Worm (Caenorhabditis elegans): Measurements from ENCODE around the gene spon-1.

spon-1 gene

ce11 chrII:7122661-7123418 is 6.5 kb downstream of the spon-1 start, which contains the start of gene F10E7.11:
Gene F10E7.11, minus strand, starts transcription at chrII:7122892.
- no peak for TF ChIP-seq W03F9.2 (tag; optimal IDR thresholded peaks at IDR 0.05)
- TF ChIP-seq him-1 (tag; optimal IDR thresholded peaks at IDR 0.05) = no peak
- no peak for TF ChIP-seq dao-5 (tag; optimal IDR thresholded peaks at IDR 0.05)

DNA sequence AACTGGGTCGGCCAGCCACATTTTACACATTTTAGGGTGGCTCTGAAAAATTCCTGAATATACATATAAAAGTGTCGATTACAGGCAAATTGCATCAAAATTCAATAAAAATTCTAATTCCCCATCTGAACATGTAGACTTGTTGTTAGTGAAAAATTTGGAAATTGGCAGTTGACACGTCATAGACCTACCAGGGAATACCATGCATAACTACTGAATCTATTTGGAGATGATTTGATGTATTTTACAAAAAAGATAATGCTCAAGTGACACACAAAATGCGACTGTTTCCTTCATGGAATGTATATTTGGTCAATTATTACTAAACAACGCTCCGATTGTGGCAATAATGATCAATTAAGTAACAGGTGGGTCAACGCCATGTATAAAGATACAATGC is 10.1 kb downstream of the spon-1 start, which contains the start of gene F10E7.1:
Gene F10E7.1, plus strand, starts transcription at position 301 of the 400 bp plus-strand sequence.
- no peak for TF ChIP-seq dao-5 (tag; optimal IDR thresholded peaks at IDR 0.05)
- TF ChIP-seq W03F9.2 (tag; optimal IDR thresholded peaks at IDR 0.05) = no peak
- no peak for TF ChIP-seq him-1 (tag; optimal IDR thresholded peaks at IDR 0.05)

DNA sequence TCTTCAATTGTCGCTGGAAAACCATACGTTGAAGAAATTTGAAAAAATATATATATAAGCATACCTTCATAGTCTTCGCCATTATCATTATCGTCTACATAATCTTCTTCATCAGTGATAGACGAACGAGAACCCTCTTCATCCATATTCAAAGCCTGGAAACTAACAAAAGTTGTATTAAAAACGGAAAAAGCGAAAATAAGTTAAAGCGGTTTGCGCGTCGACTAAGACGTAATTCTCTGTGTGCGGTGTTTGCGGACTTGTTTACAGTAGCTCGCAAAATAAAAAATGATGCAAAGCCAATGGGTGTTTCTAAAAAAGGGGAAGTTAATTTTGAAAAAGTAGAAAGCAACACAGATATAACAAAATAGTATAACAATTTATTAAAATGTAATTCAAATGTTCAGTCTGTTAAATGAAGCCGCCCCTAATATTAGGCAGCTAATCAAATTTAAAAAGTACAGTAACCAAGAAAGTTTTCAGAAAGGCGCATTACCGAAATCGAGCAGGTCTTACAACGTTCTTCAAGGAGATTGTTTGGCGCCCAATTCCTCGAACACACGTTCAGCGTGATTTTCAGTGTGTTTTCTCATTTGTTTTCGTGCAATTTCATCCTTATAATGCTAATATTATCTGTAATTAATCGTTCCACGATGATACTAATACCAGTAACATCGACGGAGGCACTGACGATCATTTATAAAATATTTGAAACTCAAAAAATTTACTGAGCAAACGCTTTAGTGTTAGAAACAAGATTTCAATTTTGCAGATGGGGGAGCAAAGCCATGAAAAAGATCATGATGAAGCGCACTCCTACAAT is 15.7 kb downstream of the spon-1 start, which contains the start of the genes T07F8.4 and gld-3:
Gene T07F8.4, minus strand, starts transcription at position 162 of the 823 bp plus-strand sequence.
Gene gld-3, plus strand, starts transcription at position 773 of the 823 bp plus-strand sequence.
- TF ChIP-seq dao-5 (tag; optimal IDR thresholded peaks at IDR 0.05) = no peak
- peak; percentile 47 for TF ChIP-seq W03F9.2 (tag; optimal IDR thresholded peaks at IDR 0.05)

DNA sequence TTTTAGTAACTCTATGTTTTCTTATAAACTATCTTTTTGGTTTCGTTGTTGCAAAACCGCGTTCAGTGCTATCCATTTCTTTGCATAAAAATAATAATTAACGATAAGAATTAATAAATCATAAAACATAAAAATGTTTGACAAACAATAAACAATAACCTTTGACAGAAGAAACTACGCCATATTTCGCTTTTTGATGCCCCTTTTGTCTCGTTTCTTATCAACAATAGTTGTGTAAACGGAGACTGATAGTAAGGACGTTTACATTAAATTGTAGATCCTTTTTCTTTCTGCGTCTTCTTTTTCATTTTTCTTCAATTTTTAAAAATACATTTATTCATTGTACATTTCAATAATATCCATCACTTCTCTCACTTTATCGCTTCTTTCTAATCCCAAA is 22.7 kb downstream of the spon-1 start:
- TF ChIP-seq W03F9.2 (tag; optimal IDR thresholded peaks at IDR 0.05) (no peak), dao-5 (tag; optimal IDR thresholded peaks at IDR 0.05) (no peak), him-1 (tag; optimal IDR thresholded peaks at IDR 0.05) (no peak)

- TF ChIP-seq dao-5 (tag; optimal IDR thresholded peaks at IDR 0.05) = no peak
- TF ChIP-seq him-1 (tag; optimal IDR thresholded peaks at IDR 0.05) = no peak
- TF ChIP-seq W03F9.2 (tag; optimal IDR thresholded peaks at IDR 0.05) = no peak
These were observed 27.9 kb downstream of the spon-1 start, which contains the start of gene npr-31 for ce11 chrII:7144307-7144706. Gene npr-31, plus strand, starts transcription at chrII:7144607.

- TF ChIP-seq dao-5 (tag; optimal IDR thresholded peaks at IDR 0.05) = no peak
- TF ChIP-seq W03F9.2 (tag; optimal IDR thresholded peaks at IDR 0.05) = no peak
- TF ChIP-seq him-1 (tag; optimal IDR thresholded peaks at IDR 0.05) = no peak
These were observed 29.9 kb downstream of the spon-1 start for ce11 chrII:7146240-7146639.

- TF ChIP-seq him-1 (tag; optimal IDR thresholded peaks at IDR 0.05) (no peak), W03F9.2 (tag; optimal IDR thresholded peaks at IDR 0.05) (peak; percentile 56)
These were observed 31.2 kb downstream of the spon-1 start for ce11 chrII:7147550-7147949.

DNA sequence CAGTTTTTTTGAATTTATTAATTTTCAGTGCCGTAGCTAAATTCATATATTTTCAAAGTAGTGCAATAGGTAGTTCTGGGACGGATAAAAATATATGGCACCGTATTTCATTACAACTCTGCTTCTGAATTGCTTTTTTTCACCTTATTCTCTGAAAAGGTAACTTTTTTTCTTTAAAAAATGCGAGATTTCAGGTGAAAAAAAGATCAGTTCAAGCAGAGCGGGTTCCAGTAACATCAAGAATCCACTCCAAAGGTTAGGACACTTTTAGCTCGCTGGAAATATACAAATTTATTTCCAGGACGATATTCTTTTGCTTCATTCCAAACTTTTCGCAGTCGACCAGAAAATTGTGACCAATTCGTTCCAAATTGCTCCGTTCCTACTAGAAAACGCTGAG is 31.7 kb downstream of the spon-1 start, which contains the start of gene T07F8.1:
Gene T07F8.1, plus strand, starts transcription at position 301 of the 400 bp plus-strand sequence.
- TF ChIP-seq him-1 (tag; optimal IDR thresholded peaks at IDR 0.05) = no peak
- TF ChIP-seq dao-5 (tag; optimal IDR thresholded peaks at IDR 0.05) = no peak
- TF ChIP-seq W03F9.2 (tag; optimal IDR thresholded peaks at IDR 0.05) = no peak

DNA sequence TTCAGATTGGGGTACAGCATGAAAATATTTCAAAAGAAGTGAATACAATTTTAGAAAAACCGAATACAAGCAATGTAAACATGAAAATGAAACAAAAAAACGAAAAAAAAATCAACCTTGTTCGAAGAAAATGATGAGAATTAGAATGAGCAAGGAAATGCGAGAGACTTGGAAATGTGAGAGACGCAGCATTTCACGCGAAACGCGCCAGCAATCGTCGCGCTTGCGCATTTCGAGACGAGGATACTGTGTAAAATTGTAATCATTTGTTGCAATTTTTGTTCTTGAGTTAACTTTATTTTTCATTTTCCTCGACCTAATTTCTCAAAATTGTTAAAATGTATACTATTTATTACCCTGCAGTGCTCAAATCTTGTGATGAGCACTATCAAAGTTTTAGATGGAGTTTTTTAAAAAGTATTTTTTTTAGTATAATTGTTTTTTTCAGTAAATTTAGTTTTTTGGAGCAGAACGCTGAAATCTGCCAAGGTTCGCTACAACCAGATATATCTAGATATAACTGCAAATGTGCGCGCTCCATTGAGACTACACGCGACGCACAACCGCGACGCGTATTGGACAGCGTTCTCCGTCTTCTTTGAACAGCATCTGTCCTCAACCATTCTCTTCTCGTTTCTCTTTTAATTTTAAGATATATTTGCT is 35.7 kb downstream of the spon-1 start, which contains the start of gene fust-1:
Gene fust-1, plus strand, starts transcription at position 613 of the 663 bp plus-strand sequence.
- TF ChIP-seq him-1 (tag; optimal IDR thresholded peaks at IDR 0.05) (peak; percentile 86), W03F9.2 (tag; optimal IDR thresholded peaks at IDR 0.05) (peak; percentile 97), dao-5 (tag; optimal IDR thresholded peaks at IDR 0.05) (no peak)

- TF ChIP-seq W03F9.2 (tag; optimal IDR thresholded peaks at IDR 0.05) = no peak
- no peak for TF ChIP-seq him-1 (tag; optimal IDR thresholded peaks at IDR 0.05)
- TF ChIP-seq dao-5 (tag; optimal IDR thresholded peaks at IDR 0.05) = no peak
These were observed 38.4 kb downstream of the spon-1 start for ce11 chrII:7154711-7155110.

- TF ChIP-seq W03F9.2 (tag; optimal IDR thresholded peaks at IDR 0.05) = no peak
- TF ChIP-seq him-1 (tag; optimal IDR thresholded peaks at IDR 0.05) = no peak
- TF ChIP-seq dao-5 (tag; optimal IDR thresholded peaks at IDR 0.05) = no peak
These were observed 39.0 kb downstream of the spon-1 start, which contains the start of gene C27H5.2 for ce11 chrII:7155392-7155791. Gene C27H5.2, plus strand, starts transcription at chrII:7155581.

ce11 chrII:7157415-7157814 is 41.1 kb downstream of the spon-1 start:
- no peak for TF ChIP-seq W03F9.2 (tag; optimal IDR thresholded peaks at IDR 0.05)
- no peak for TF ChIP-seq dao-5 (tag; optimal IDR thresholded peaks at IDR 0.05)
- TF ChIP-seq him-1 (tag; optimal IDR thresholded peaks at IDR 0.05) = no peak

ce11 chrII:7161512-7161911 is 45.2 kb downstream of the spon-1 start, which contains the start of gene C27H5.12:
Gene C27H5.12, minus strand, starts transcription at chrII:7161612.
- TF ChIP-seq him-1 (tag; optimal IDR thresholded peaks at IDR 0.05) (no peak), dao-5 (tag; optimal IDR thresholded peaks at IDR 0.05) (no peak), W03F9.2 (tag; optimal IDR thresholded peaks at IDR 0.05) (no peak)
